Worm (Caenorhabditis elegans) whole organism, early embryonic: ENCODE data around the gene R151.2.

Experiments used
- ama-1 ChIP-seq: fragments of 150-350 bp; optimal IDR thresholded peaks from 2 replicates; lab custom pipeline; 2014
- tbx-11 ChIP-seq: fragments of 200-800 bp; sonication (Bioruptor generic); IDR thresholded peaks from 2 replicates; pipeline ENCODE4 v1.3.6; 2022; ENCODE audit warnings: missing genetic modification characterization, missing compliant biosample characterization

- no peak for TF ChIP-seq tbx-11 (GFP tag; lab: Robert Waterston, UW)
- TF ChIP-seq ama-1 (lab: Kevin White, UChicago), result no peak
Measured at ce11 chrIII:7221103-7221502, 11.3 kb downstream of the R151.2 start.
